Fruit fly (Drosophila melanogaster): ENCODE results near the gene Psa.

Psa gene

DNA sequence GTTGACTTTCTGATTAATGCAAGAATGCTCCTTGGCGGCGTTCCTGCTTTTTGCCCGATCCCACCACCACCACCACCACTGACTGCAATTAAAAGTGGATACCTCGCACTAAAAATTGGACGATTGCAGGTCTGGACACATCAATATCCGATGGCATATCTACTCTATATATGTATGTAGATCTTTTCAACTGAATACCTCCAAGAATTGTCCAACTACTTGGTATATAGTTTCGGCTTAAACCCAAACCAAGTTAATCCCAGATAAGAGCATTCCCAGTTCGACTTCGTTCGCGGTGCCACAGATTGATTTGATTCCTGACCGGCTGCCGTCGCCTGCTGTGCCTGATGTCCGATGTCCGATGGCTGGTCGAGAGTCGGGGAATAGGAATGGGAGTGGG is 17.9 kb upstream of the Psa start:
- TF ChIP-seq CG14655 (GFP tag; optimal IDR thresholded peaks at IDR 0.05) (peak; percentile 79), D1 (tag; optimal IDR thresholded peaks at IDR 0.05) (no peak), fd96Ca (GFP tag; IDR thresholded peaks at IDR 0.05) (peak; percentile 15; the same call in 1 of the 3 replicates), CG10348 (GFP tag; IDR thresholded peaks at IDR 0.05) (no peak), CG8159 (tag; optimal IDR thresholded peaks at IDR 0.05) (peak; percentile 57), rn (GFP tag; IDR thresholded peaks at IDR 0.05) (no peak), Ets98B (GFP tag; IDR thresholded peaks at IDR 0.05) (no peak), CG34367 (tag; optimal IDR thresholded peaks at IDR 0.05) (no peak), CG13204 (GFP tag; optimal IDR thresholded peaks at IDR 0.05) (no peak), CG9948 (tag; optimal IDR thresholded peaks at IDR 0.05) (peak; percentile 58), gl (tag; optimal IDR thresholded peaks at IDR 0.05) (peak; percentile 22), EcR (GFP tag; optimal IDR thresholded peaks at IDR 0.05) (no peak), Snoo (tag; optimal IDR thresholded peaks at IDR 0.05) (no peak), Pif1A (GFP tag; optimal IDR thresholded peaks at IDR 0.05) (no peak), CG15710 (tag; optimal IDR thresholded peaks at IDR 0.05) (peak; percentile 1), CG4496 (GFP tag; IDR thresholded peaks at IDR 0.05) (0 out of 3 replicates have a peak, but pooled peaks have one; percentile 17), CG32121 (GFP tag; IDR thresholded peaks at IDR 0.05) (no peak), CG12605 (GFP tag; IDR thresholded peaks at IDR 0.05) (no peak), CG17806 (tag; optimal IDR thresholded peaks at IDR 0.05) (peak; percentile 41), CG8301 (tag; optimal IDR thresholded peaks at IDR 0.05) (peak; percentile 66)

DNA sequence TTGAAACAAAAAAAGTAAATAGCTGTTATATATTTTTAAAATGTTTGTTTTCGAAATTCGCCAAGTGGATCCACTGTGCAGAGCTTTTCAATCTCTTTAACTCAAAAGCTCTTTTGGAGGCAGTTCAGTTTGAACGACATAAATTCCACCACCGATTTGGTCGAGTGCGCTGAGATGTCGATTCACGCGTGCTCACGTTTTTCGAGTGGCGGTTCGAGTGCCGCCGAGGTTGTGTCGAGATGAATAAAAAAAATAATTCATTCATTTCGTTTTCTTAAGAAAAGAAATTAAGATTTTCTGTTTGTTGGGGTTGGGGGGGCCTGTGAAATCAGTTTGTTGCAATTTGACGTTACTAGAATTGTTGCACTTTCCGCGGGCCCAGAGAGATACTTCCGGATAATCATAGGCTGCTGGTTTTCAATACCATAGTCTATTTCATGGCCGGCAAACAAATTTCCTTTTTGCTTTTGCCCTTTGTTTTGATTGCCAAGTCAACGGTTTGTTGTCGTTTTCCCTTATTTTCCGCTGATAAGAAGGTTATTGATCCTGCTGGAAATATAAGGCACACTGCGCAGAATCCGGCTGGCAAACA is 14.0 kb upstream of the Psa start:
- no peak for TF ChIP-seq D1 (tag; optimal IDR thresholded peaks at IDR 0.05)
- TF ChIP-seq CG34367 (tag; optimal IDR thresholded peaks at IDR 0.05): no peak
- peak; percentile 14; the same call in 1 of the 3 replicates for TF ChIP-seq CG4496 (GFP tag; IDR thresholded peaks at IDR 0.05)
- TF ChIP-seq CG12605 (GFP tag; IDR thresholded peaks at IDR 0.05): no peak
- TF ChIP-seq CG10348 (GFP tag; IDR thresholded peaks at IDR 0.05): no peak
- peak; percentile 56; the same call in 1 of the 2 replicates for TF ChIP-seq Ets98B (GFP tag; IDR thresholded peaks at IDR 0.05)
- no peak for TF ChIP-seq CG9948 (tag; optimal IDR thresholded peaks at IDR 0.05)
- TF ChIP-seq Pif1B (GFP tag; optimal IDR thresholded peaks at IDR 0.05): peak; percentile 26
- peak; percentile 92 for TF ChIP-seq EcR (GFP tag; optimal IDR thresholded peaks at IDR 0.05)
- TF ChIP-seq gl (tag; optimal IDR thresholded peaks at IDR 0.05): no peak
- no peak for TF ChIP-seq fd96Ca (GFP tag; IDR thresholded peaks at IDR 0.05)
- no peak for TF ChIP-seq CG8301 (tag; optimal IDR thresholded peaks at IDR 0.05)
- TF ChIP-seq Snoo (tag; optimal IDR thresholded peaks at IDR 0.05): peak; percentile 9
- no peak for TF ChIP-seq CG13204 (GFP tag; optimal IDR thresholded peaks at IDR 0.05)
- TF ChIP-seq Pif1A (GFP tag; optimal IDR thresholded peaks at IDR 0.05): no peak
- TF ChIP-seq CG15710 (tag; optimal IDR thresholded peaks at IDR 0.05): no peak
- no peak for TF ChIP-seq CG8159 (tag; optimal IDR thresholded peaks at IDR 0.05)
- no peak for TF ChIP-seq CG32121 (GFP tag; IDR thresholded peaks at IDR 0.05)
- no peak for TF ChIP-seq CG17806 (tag; optimal IDR thresholded peaks at IDR 0.05)
- no peak for TF ChIP-seq CG14655 (GFP tag; optimal IDR thresholded peaks at IDR 0.05)
- no peak for TF ChIP-seq rn (GFP tag; IDR thresholded peaks at IDR 0.05)

DNA sequence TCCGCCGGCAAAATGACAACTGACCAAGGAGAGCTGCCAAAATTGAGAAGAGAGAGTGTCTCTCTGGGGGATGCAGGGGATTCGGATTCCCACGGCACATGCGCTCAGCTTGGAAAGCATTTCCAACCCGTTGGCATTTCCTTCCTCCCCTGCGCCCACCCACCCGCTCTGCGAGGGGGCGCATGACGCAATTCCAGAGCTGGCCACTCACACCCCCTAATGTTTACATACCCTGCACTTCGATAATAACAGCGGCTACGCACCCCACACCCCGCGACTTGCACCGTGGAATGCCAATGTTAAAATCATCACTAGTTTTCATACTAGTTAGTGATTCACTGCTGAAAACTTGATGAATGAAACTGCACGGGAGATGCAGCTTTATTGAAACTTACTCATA is 13.1 kb upstream of the Psa start, which contains the start of gene stet:
TSS of gene stet (minus strand) at position 25 of the 400 bp plus-strand sequence.
- TF ChIP-seq CG4496 (GFP tag; IDR thresholded peaks at IDR 0.05) (peak; percentile 61; the same call in 1 of the 3 replicates), CG17806 (tag; optimal IDR thresholded peaks at IDR 0.05) (no peak), CG32121 (GFP tag; IDR thresholded peaks at IDR 0.05) (0 out of 2 replicates have a peak, but pooled peaks have one; percentile 21), CG15710 (tag; optimal IDR thresholded peaks at IDR 0.05) (no peak), CG12605 (GFP tag; IDR thresholded peaks at IDR 0.05) (peak; percentile 49; the same call in 1 of the 2 replicates)

DNA sequence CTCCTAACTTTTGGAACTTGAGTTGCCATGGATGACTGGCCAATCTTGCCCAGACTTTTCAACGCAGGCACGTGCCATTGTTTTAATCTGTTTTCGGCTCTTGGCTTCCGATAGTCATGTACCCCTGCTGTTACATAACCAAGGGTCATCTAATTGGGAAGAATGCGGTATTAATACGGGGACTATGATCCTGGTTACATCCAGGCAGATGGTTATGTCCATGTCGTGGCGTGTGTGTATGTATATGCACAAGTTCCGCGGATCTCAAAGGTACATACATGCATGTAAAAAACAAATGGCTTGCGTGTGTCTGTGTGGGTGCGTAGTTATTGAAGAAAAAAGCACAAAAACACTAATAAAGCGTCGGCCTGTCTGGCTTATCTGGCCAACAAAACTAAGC is 6.8 kb upstream of the Psa start:
- TF ChIP-seq CG12605 (GFP tag; IDR thresholded peaks at IDR 0.05) (no peak), CG17806 (tag; optimal IDR thresholded peaks at IDR 0.05) (no peak), CG10348 (GFP tag; IDR thresholded peaks at IDR 0.05) (no peak), EcR (GFP tag; optimal IDR thresholded peaks at IDR 0.05) (no peak), CG4496 (GFP tag; IDR thresholded peaks at IDR 0.05) (no peak)

DNA sequence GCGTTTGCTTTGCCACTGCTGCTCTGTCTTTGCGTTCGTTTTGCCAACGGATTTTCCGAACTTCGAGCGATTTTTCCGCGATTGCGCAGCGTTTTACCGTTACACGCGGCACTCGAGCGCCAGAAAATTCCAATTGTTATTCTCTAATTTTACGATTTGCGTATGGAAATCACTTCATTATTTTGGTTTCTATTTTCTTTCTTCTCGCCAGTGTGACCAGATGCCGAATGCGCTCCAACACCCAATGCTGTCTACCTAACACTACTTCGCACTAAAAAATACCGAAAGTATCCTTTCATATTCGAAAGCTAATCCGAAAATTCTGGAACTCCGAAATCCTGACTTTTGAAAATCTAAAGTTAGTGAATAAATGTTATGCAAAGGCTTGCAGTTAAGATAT is 6.2 kb upstream of the Psa start, which contains the start of gene CG12084:
TSS of gene CG12084 (minus strand) at position 236 of the 400 bp plus-strand sequence.
- TF ChIP-seq CG12605 (GFP tag; IDR thresholded peaks at IDR 0.05) (peak; percentile 9; the same call in 1 of the 2 replicates), CG32121 (GFP tag; IDR thresholded peaks at IDR 0.05) (no peak)

DNA sequence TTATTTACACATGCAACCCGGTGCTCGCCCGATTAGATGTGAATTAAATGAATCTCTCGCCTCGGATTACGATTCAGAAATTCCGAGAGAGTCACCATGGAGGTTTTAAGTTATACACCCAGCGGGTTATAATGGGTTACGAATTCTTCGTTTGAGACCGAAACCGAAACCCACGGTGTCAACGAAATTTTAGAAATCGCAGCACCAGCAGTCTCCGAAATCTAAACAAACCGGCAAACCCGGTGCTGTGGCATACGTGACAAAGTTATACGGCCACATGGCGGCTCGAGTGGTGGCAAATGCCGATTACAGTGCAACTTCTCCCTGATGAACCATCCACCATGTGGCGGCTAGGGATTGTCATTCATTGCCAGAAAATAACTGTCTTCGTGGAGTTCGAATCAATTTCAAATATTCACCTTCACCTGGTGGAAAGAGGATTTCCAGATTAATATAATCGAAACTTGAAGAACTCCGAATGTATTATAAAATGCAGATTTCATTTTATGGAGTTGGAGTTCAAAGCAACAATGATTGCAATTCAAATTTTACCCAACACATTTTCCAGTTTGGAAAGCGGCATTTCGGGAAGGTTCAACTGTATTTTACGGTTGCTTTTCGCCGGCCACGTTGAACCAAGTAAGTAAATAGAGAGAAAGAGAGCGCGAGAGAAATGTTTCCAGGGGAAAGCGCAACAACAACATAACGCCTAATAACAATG is 13.3 kb downstream of the Psa start:
- TF ChIP-seq Ets98B (GFP tag; IDR thresholded peaks at IDR 0.05): peak; percentile 62
- TF ChIP-seq CG15710 (tag; optimal IDR thresholded peaks at IDR 0.05): peak; percentile 55
- TF ChIP-seq gl (tag; optimal IDR thresholded peaks at IDR 0.05): no peak
- no peak for TF ChIP-seq CG13204 (GFP tag; optimal IDR thresholded peaks at IDR 0.05)
- peak; percentile 77 for TF ChIP-seq CG14655 (GFP tag; optimal IDR thresholded peaks at IDR 0.05)
- peak; percentile 55 for TF ChIP-seq CG17806 (tag; optimal IDR thresholded peaks at IDR 0.05)
- TF ChIP-seq CG32121 (GFP tag; IDR thresholded peaks at IDR 0.05): peak; percentile 63
- 0 out of 2 replicates have a peak, but pooled peaks have one; percentile 23 for TF ChIP-seq rn (GFP tag; IDR thresholded peaks at IDR 0.05)
- no peak for TF ChIP-seq CG10348 (GFP tag; IDR thresholded peaks at IDR 0.05)
- peak; percentile 65 for TF ChIP-seq Pif1A (GFP tag; optimal IDR thresholded peaks at IDR 0.05)
- TF ChIP-seq fd96Ca (GFP tag; IDR thresholded peaks at IDR 0.05): peak; percentile 84
- TF ChIP-seq EcR (GFP tag; optimal IDR thresholded peaks at IDR 0.05): no peak
- peak; percentile 77 for TF ChIP-seq CG8301 (tag; optimal IDR thresholded peaks at IDR 0.05)
- TF ChIP-seq CG34367 (tag; optimal IDR thresholded peaks at IDR 0.05): peak; percentile 1
- TF ChIP-seq D1 (tag; optimal IDR thresholded peaks at IDR 0.05): no peak
- peak; percentile 21 for TF ChIP-seq Snoo (tag; optimal IDR thresholded peaks at IDR 0.05)
- peak; percentile 53 for TF ChIP-seq CG8159 (tag; optimal IDR thresholded peaks at IDR 0.05)
- peak; percentile 50 for TF ChIP-seq CG12605 (GFP tag; IDR thresholded peaks at IDR 0.05)
- TF ChIP-seq Pif1B (GFP tag; optimal IDR thresholded peaks at IDR 0.05): peak; percentile 42
- peak; percentile 68 for TF ChIP-seq CG4496 (GFP tag; IDR thresholded peaks at IDR 0.05)
- TF ChIP-seq CG9948 (tag; optimal IDR thresholded peaks at IDR 0.05): peak; percentile 51
